Worm (Caenorhabditis elegans): ENCODE results near the gene irld-64.

Gene irld-64

ce11 chrII:2927533-2927932 lies 2.9 kb downstream of the irld-64 start, which contains the start of the genes ZK355.3 and ZK355.8:
Gene ZK355.3 (minus strand): TSS chrII:2927633.
Gene ZK355.8 (plus strand): TSS chrII:2927804.
- no peak for TF ChIP-seq aly-1 (tag; optimal IDR thresholded peaks at IDR 0.05)
- 0 out of 2 replicates have a peak, but pooled peaks have one; percentile 36 for TF ChIP-seq sea-1 (GFP tag; conservative IDR thresholded peaks at IDR 0.05)

- TF ChIP-seq sea-1 (GFP tag; conservative IDR thresholded peaks at IDR 0.05), result no peak
- TF ChIP-seq pes-1 (GFP tag; IDR thresholded peaks at IDR 0.05), result no peak
- TF ChIP-seq hmg-4 (GFP tag; optimal IDR thresholded peaks at IDR 0.05), result no peak
- no peak for TF ChIP-seq tra-4 (tag; optimal IDR thresholded peaks at IDR 0.05)
- no peak for TF ChIP-seq flt-1 (GFP tag; IDR thresholded peaks at IDR 0.05)
- TF ChIP-seq scrt-1 (GFP tag; IDR thresholded peaks at IDR 0.05), result no peak
- TF ChIP-seq aly-1 (tag; optimal IDR thresholded peaks at IDR 0.05), result no peak
- no peak for TF ChIP-seq ama-1 (optimal IDR thresholded peaks at IDR 0.05)
- TF ChIP-seq hnd-1 (tag; optimal IDR thresholded peaks at IDR 0.05), result no peak
- TF ChIP-seq hmbx-1 (tag; optimal IDR thresholded peaks at IDR 0.05), result no peak
- TF ChIP-seq ceh-13 (GFP tag; optimal IDR thresholded peaks at IDR 0.05), result no peak
- TF ChIP-seq ceh-36 (tag; optimal IDR thresholded peaks at IDR 0.05), result no peak
- TF ChIP-seq tbx-37 (GFP tag; conservative IDR thresholded peaks at IDR 0.05), result no peak
Measured at ce11 chrII:2925806-2926558, 4.4 kb downstream of the irld-64 start.

ce11 chrII:2925032-2925431 lies 5.4 kb downstream of the irld-64 start:
- no peak for TF ChIP-seq scrt-1 (GFP tag; IDR thresholded peaks at IDR 0.05)
- no peak for TF ChIP-seq tra-4 (tag; optimal IDR thresholded peaks at IDR 0.05)
- TF ChIP-seq ceh-13 (GFP tag; optimal IDR thresholded peaks at IDR 0.05), result no peak
- no peak for TF ChIP-seq pes-1 (GFP tag; IDR thresholded peaks at IDR 0.05)
- no peak for TF ChIP-seq sea-1 (GFP tag; conservative IDR thresholded peaks at IDR 0.05)
- TF ChIP-seq aly-1 (tag; optimal IDR thresholded peaks at IDR 0.05), result no peak
- no peak for TF ChIP-seq flt-1 (GFP tag; IDR thresholded peaks at IDR 0.05)
- TF ChIP-seq tbx-37 (GFP tag; conservative IDR thresholded peaks at IDR 0.05), result no peak
- TF ChIP-seq B0310.2 (tag; optimal IDR thresholded peaks at IDR 0.05), result no peak
- no peak for TF ChIP-seq tbx-11 (GFP tag; IDR thresholded peaks at IDR 0.05)
- no peak for TF ChIP-seq ets-7 (tag; optimal IDR thresholded peaks at IDR 0.05)
- TF ChIP-seq hmbx-1 (tag; optimal IDR thresholded peaks at IDR 0.05), result no peak
- TF ChIP-seq ama-1 (optimal IDR thresholded peaks at IDR 0.05), result no peak

ce11 chrII:2923617-2924016 lies 6.8 kb downstream of the irld-64 start, which contains the start of gene ZK355.2:
Gene ZK355.2 (plus strand): TSS chrII:2923917.
- TF ChIP-seq pes-1 (GFP tag; IDR thresholded peaks at IDR 0.05), result no peak
- peak; percentile 15 for TF ChIP-seq ceh-36 (tag; optimal IDR thresholded peaks at IDR 0.05)

DNA sequence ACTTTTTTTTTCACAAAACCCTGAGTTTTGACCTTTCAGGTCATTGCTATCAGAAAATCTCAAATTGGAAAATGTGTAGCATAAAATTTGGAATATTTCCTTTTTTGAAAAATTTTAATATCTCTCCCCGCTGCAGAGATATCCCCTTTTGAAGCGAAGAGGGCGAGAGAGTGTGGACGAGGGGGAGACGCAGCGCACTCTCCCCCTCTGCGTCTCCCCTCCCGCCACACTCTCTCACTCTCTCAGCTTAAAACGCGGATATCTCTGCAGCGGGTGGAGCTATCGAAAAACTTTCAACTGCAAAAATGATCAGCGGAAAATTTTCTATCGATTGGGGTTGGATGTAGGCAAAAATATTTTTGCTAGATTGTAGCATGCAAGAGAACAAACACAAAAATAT lies 7.6 kb downstream of the irld-64 start:
- TF ChIP-seq tra-4 (tag; optimal IDR thresholded peaks at IDR 0.05), result no peak
- TF ChIP-seq pes-1 (GFP tag; IDR thresholded peaks at IDR 0.05), result 0 out of 2 replicates have a peak, but pooled peaks have one; percentile 29

- TF ChIP-seq F13C5.2 (tag; optimal IDR thresholded peaks at IDR 0.05) (no peak), tbx-37 (GFP tag; conservative IDR thresholded peaks at IDR 0.05) (no peak), hnd-1 (tag; optimal IDR thresholded peaks at IDR 0.05) (no peak), pes-1 (GFP tag; IDR thresholded peaks at IDR 0.05) (no peak), sea-1 (GFP tag; conservative IDR thresholded peaks at IDR 0.05) (no peak), ceh-13 (GFP tag; optimal IDR thresholded peaks at IDR 0.05) (no peak), aly-1 (tag; optimal IDR thresholded peaks at IDR 0.05) (no peak), ama-1 (optimal IDR thresholded peaks at IDR 0.05) (no peak), tra-4 (tag; optimal IDR thresholded peaks at IDR 0.05) (no peak), tbx-11 (GFP tag; IDR thresholded peaks at IDR 0.05) (no peak), scrt-1 (GFP tag; IDR thresholded peaks at IDR 0.05) (no peak), hmbx-1 (tag; optimal IDR thresholded peaks at IDR 0.05) (no peak), flt-1 (GFP tag; IDR thresholded peaks at IDR 0.05) (no peak)
Measured at ce11 chrII:2922359-2922758, 8.0 kb downstream of the irld-64 start.

ce11 chrII:2921860-2922259 lies 8.5 kb downstream of the irld-64 start:
- TF ChIP-seq hnd-1 (tag; optimal IDR thresholded peaks at IDR 0.05), result no peak
- no peak for TF ChIP-seq tra-4 (tag; optimal IDR thresholded peaks at IDR 0.05)
- TF ChIP-seq ama-1 (optimal IDR thresholded peaks at IDR 0.05), result no peak
- no peak for TF ChIP-seq hmg-4 (GFP tag; optimal IDR thresholded peaks at IDR 0.05)
- no peak for TF ChIP-seq ceh-13 (GFP tag; optimal IDR thresholded peaks at IDR 0.05)
- TF ChIP-seq ceh-36 (tag; optimal IDR thresholded peaks at IDR 0.05), result no peak
- no peak for TF ChIP-seq scrt-1 (GFP tag; IDR thresholded peaks at IDR 0.05)

DNA sequence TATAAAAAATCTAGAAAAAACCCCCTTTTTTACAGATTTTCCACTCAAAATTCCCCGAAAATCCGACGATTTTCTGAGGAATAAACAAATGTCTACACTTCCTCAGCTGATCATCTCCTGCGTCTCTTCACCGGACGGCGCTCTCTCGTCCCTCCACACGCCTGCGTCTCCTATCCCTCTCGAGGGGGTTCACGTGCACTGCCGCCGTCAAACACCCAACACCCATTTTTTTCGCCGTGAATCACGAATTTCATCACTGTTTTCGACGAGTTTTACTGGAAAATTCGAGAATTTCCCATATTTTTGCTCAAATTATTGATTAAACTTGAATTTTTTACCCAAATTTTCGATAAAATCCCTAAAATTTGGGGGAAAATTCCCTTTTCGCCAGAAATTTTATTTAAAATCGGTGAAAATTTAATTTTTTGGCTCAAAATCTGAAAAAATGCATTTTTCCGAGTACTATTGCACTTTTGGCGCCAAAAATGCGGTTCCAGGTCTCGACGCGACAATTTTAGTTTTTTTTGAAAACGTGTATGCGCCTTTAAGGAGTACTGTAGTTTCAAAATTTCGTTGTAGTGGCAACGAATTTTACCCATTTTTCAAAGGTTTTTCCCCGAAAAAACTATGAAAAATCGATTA lies 9.5 kb downstream of the irld-64 start:
- TF ChIP-seq F13C5.2 (tag; optimal IDR thresholded peaks at IDR 0.05) (no peak), tbx-37 (GFP tag; conservative IDR thresholded peaks at IDR 0.05) (no peak), hnd-1 (tag; optimal IDR thresholded peaks at IDR 0.05) (no peak), tbx-11 (GFP tag; IDR thresholded peaks at IDR 0.05) (no peak), ets-7 (tag; optimal IDR thresholded peaks at IDR 0.05) (no peak), ama-1 (optimal IDR thresholded peaks at IDR 0.05) (no peak), B0310.2 (tag; optimal IDR thresholded peaks at IDR 0.05) (no peak), hmbx-1 (tag; optimal IDR thresholded peaks at IDR 0.05) (no peak), flt-1 (GFP tag; IDR thresholded peaks at IDR 0.05) (no peak), pes-1 (GFP tag; IDR thresholded peaks at IDR 0.05) (no peak), tra-4 (tag; optimal IDR thresholded peaks at IDR 0.05) (no peak), ceh-36 (tag; optimal IDR thresholded peaks at IDR 0.05) (no peak), ceh-13 (GFP tag; optimal IDR thresholded peaks at IDR 0.05) (no peak), hmg-4 (GFP tag; optimal IDR thresholded peaks at IDR 0.05) (no peak), aly-1 (tag; optimal IDR thresholded peaks at IDR 0.05) (no peak), sea-1 (GFP tag; conservative IDR thresholded peaks at IDR 0.05) (no peak), scrt-1 (GFP tag; IDR thresholded peaks at IDR 0.05) (no peak)
